Worm (Caenorhabditis elegans): Measurements from ENCODE around the gene tcl-2.

ce11 chrIV:159864-160263, 19.0 kb upstream of the tcl-2 start, which contains the start of gene Y38C1AA.19:
- TF ChIP-seq pha-4 (tag; optimal IDR thresholded peaks at IDR 0.05): no peak
- no peak for TF ChIP-seq snpc-4 (tag; optimal IDR thresholded peaks at IDR 0.05)

All from whole organism, mixed stage, embryonic.